Fruit fly (Drosophila melanogaster): ENCODE measurements around the gene Akt.
A peak's percentile ranks its signal among the peaks of the same experiment; 100 is the strongest.

The Akt gene

dm6 chr3R:16094011-16094729, 4.9 kb upstream of the Akt start (continued):
- TF ChIP-seq az2 (GFP tag; optimal IDR thresholded peaks at IDR 0.05) (peak; percentile 84), CG11695 (GFP tag; IDR thresholded peaks at IDR 0.05) (peak; percentile 45; the same call in 1 of the 3 replicates), CG5953 (GFP tag; IDR thresholded peaks at IDR 0.05) (no peak), bsh (GFP tag; optimal IDR thresholded peaks at IDR 0.05) (peak; percentile 85 to 86), pum (GFP tag; optimal IDR thresholded peaks at IDR 0.05) (peak; percentile 39), Fer2 (tag; optimal IDR thresholded peaks at IDR 0.05) (no peak), pnt (GFP tag; optimal IDR thresholded peaks at IDR 0.05) (peak; percentile 55), Deaf1 (tag; optimal IDR thresholded peaks at IDR 0.05) (peak; percentile 47), Hand (GFP tag; optimal IDR thresholded peaks at IDR 0.05) (no peak), CG12219 (GFP tag; optimal IDR thresholded peaks at IDR 0.05) (peak; percentile 32), fd3F (GFP tag; optimal IDR thresholded peaks at IDR 0.05) (no peak), CG6654 (GFP tag; optimal IDR thresholded peaks at IDR 0.05) (peak; percentile 68), Doc2 (GFP tag; IDR thresholded peaks at IDR 0.05) (no peak), Med (GFP tag) (peak; percentile 68), CG8290 (GFP tag; optimal IDR thresholded peaks at IDR 0.05) (peak; percentile 15), CG8290 (tag; optimal IDR thresholded peaks at IDR 0.05) (peak in 1 of 2 experiments; percentile 21), CG11696 (GFP tag; IDR thresholded peaks at IDR 0.05) (no peak), Ets65A (GFP tag) (peak; percentile 88), CG3065 (GFP tag; optimal IDR thresholded peaks at IDR 0.05) (peak; percentile 44), exex (tag; optimal IDR thresholded peaks at IDR 0.05) (no peak), salm (tag; optimal IDR thresholded peaks at IDR 0.05) (peak; percentile 72), CG7372 (GFP tag; IDR thresholded peaks at IDR 0.05) (no peak), Dek (tag; optimal IDR thresholded peaks at IDR 0.05) (peak; percentile 54), dimm (GFP tag; IDR thresholded peaks at IDR 0.05) (no peak), CG5245 (GFP tag; optimal IDR thresholded peaks at IDR 0.05) (peak; percentile 58), toy (GFP tag; IDR thresholded peaks at IDR 0.05) (no peak), Fer3 (tag; optimal IDR thresholded peaks at IDR 0.05) (peak; percentile 40), CG11504 (tag; optimal IDR thresholded peaks at IDR 0.05) (peak; percentile 90), kah (GFP tag; optimal IDR thresholded peaks at IDR 0.05) (peak; percentile 69), CG1602 (GFP tag; optimal IDR thresholded peaks at IDR 0.05) (peak; percentile 73), CG17568 (GFP tag; optimal IDR thresholded peaks at IDR 0.05) (no peak), CG1832 (GFP tag; optimal IDR thresholded peaks at IDR 0.05) (no peak), jing (GFP tag; optimal IDR thresholded peaks at IDR 0.05) (peak; percentile 44), nerfin-2 (GFP tag; IDR thresholded peaks at IDR 0.05; ENCODE audit: partially characterized antibody) (no peak), Adf1 (GFP tag; IDR thresholded peaks at IDR 0.05) (peak; percentile 35), Ssrp (tag; optimal IDR thresholded peaks at IDR 0.05) (peak; percentile 87), HLH4C (GFP tag; IDR thresholded peaks at IDR 0.05; ENCODE audit: partially characterized antibody) (no peak; the same call in 1 of the 3 replicates), fu2 (GFP tag; optimal IDR thresholded peaks at IDR 0.05) (no peak), onecut (GFP tag; IDR thresholded peaks at IDR 0.05) (no peak), Antp (GFP tag; optimal IDR thresholded peaks at IDR 0.05) (no peak), CG10431 (GFP tag; optimal IDR thresholded peaks at IDR 0.05) (peak; percentile 72), CG8924 (tag; optimal IDR thresholded peaks at IDR 0.05) (peak; percentile 87), Neu2 (GFP tag; optimal IDR thresholded peaks at IDR 0.05; ENCODE audit: borderline replicate concordance) (no peak), Dip2 (GFP tag; IDR thresholded peaks at IDR 0.05) (no peak), Rfx (GFP tag; IDR thresholded peaks at IDR 0.05) (no peak), Sox102F (GFP tag; optimal IDR thresholded peaks at IDR 0.05) (peak; percentile 90), kay (GFP tag; optimal IDR thresholded peaks at IDR 0.05) (peak; percentile 56), CG3281 (GFP tag; optimal IDR thresholded peaks at IDR 0.05) (peak; percentile 51), CG14667 (GFP tag; IDR thresholded peaks at IDR 0.05) (0 out of 2 replicates have a peak, but pooled peaks have one; percentile 46), dm (GFP tag; optimal IDR thresholded peaks at IDR 0.05) (no peak)
